Fruit fly (Drosophila melanogaster) whole organism, adult: ENCODE data around the gene Apc2.
A peak's percentile ranks its signal among the peaks of the same experiment; 100 is the strongest.

Experiments
- CG11617 ChIP-seq: fragments of 200-800 bp; sonication (Bioruptor generic); optimal IDR thresholded peaks from 2 replicates; lab custom pipeline; 2017; ENCODE audit warnings: mild to moderate bottlenecking, missing biosample characterization, missing genetic modification reagents, missing genetic modification characterization
- CG12768 ChIP-seq: fragments of 200-800 bp; sonication (Bioruptor generic); optimal IDR thresholded peaks from 2 replicates; lab custom pipeline; 2017; ENCODE audit warnings: missing biosample characterization, missing genetic modification characterization, mild to moderate bottlenecking, moderate library complexity, missing genetic modification reagents
- CG14711 ChIP-seq: fragments of 200-800 bp; sonication (Bioruptor generic); optimal IDR thresholded peaks from 2 replicates; lab custom pipeline; 2018; ENCODE audit warnings: missing biosample characterization, mild to moderate bottlenecking, missing genetic modification characterization, moderate library complexity
- CG1620 ChIP-seq: fragments of 200-800 bp; sonication (Bioruptor generic); optimal IDR thresholded peaks from 2 replicates; lab custom pipeline; 2016; ENCODE audit warnings: missing biosample characterization, missing genetic modification characterization
- CG33017 ChIP-seq: fragments of 200-800 bp; sonication (Bioruptor generic); optimal IDR thresholded peaks from 2 replicates; lab custom pipeline; 2018; ENCODE audit warnings: missing biosample characterization, mild to moderate bottlenecking, missing genetic modification characterization, moderate library complexity
- CG5204 ChIP-seq: fragments of 200-800 bp; sonication (Bioruptor generic); optimal IDR thresholded peaks from 2 replicates; lab custom pipeline; 2016; ENCODE audit warnings: missing biosample characterization, missing genetic modification characterization
- CG7045 ChIP-seq: fragments of 200-800 bp; sonication (Bioruptor generic); optimal IDR thresholded peaks from 2 replicates; lab custom pipeline; 2017; ENCODE audit warnings: missing biosample characterization, mild to moderate bottlenecking, missing genetic modification characterization
- CG7101 ChIP-seq: fragments of 200-800 bp; sonication (Bioruptor generic); optimal IDR thresholded peaks from 2 replicates; lab custom pipeline; 2018; ENCODE audit warnings: missing biosample characterization, mild to moderate bottlenecking, missing genetic modification characterization, moderate library complexity
- Clk ChIP-seq: fragments of 200-800 bp; sonication (Bioruptor generic); optimal IDR thresholded peaks from 2 replicates; lab custom pipeline; 2017; ENCODE audit warnings: missing biosample characterization, missing genetic modification characterization
- Crg-1 ChIP-seq: fragments of 200-800 bp; sonication (Bioruptor generic); optimal IDR thresholded peaks from 2 replicates; lab custom pipeline; 2016; ENCODE audit warnings: missing biosample characterization, missing genetic modification characterization
- Hr96 ChIP-seq: fragments of 200-800 bp; sonication (Bioruptor generic); optimal IDR thresholded peaks from 2 replicates; lab custom pipeline; 2016; ENCODE audit warnings: missing biosample characterization, missing genetic modification characterization
- Mnt ChIP-seq: fragments of 200-800 bp; sonication (Bioruptor generic); optimal IDR thresholded peaks from 2 replicates; lab custom pipeline; 2016; ENCODE audit warnings: missing biosample characterization, mild to moderate bottlenecking, missing genetic modification characterization
- bab1 ChIP-seq: fragments of 200-800 bp; sonication (Bioruptor generic); optimal IDR thresholded peaks from 3 replicates; lab custom pipeline; 2019; ENCODE audit warnings: missing biosample characterization, mild to moderate bottlenecking, missing genetic modification characterization, moderate library complexity
- cic ChIP-seq: fragments of 200-800 bp; sonication (Bioruptor generic); optimal IDR thresholded peaks from 2 replicates; lab custom pipeline; 2017; ENCODE audit warnings: missing biosample characterization, mild to moderate bottlenecking, missing genetic modification characterization, moderate library complexity
- cnc ChIP-seq, 2 experiments: fragments of >200 bp; optimal IDR thresholded peaks; 2 replicates each; lab custom pipeline; 2017
- kay ChIP-seq: fragments of 200-800 bp; sonication (Bioruptor generic); peaks from one replicate; lab custom pipeline; 2016; ENCODE audit warnings: missing biosample characterization, missing genetic modification characterization, borderline replicate concordance
- ovo ChIP-seq: fragments of 200-800 bp; sonication (Bioruptor generic); optimal IDR thresholded peaks from 2 replicates; lab custom pipeline; 2016; ENCODE audit warnings: missing biosample characterization, missing genetic modification characterization
- pad ChIP-seq: fragments of 200-800 bp; sonication (Bioruptor generic); optimal IDR thresholded peaks from 3 replicates; lab custom pipeline; 2017; ENCODE audit warnings: missing biosample characterization, missing genetic modification characterization, mild to moderate bottlenecking, moderate library complexity, missing genetic modification reagents
- tj ChIP-seq: fragments of 200-800 bp; sonication (Bioruptor generic); optimal IDR thresholded peaks from 3 replicates; lab custom pipeline; 2017; ENCODE audit warnings: missing biosample characterization, mild to moderate bottlenecking, missing genetic modification characterization, moderate library complexity
- toe ChIP-seq: fragments of 200-800 bp; sonication (Bioruptor generic); optimal IDR thresholded peaks from 2 replicates; lab custom pipeline; 2016; ENCODE audit warnings: missing biosample characterization, missing genetic modification characterization

Apc2 gene

dm6 chr3R:24130080-24130479, 33.7 kb upstream of the Apc2 start, which contains the start of the genes GatB and Tsc1:
GatB (minus strand) TSS chr3R:24130255.
Tsc1 (plus strand) TSS chr3R:24130307.
- no peak for TF ChIP-seq CG7101
- peak; percentile 21 for TF ChIP-seq tj (GFP tag; lab: Kevin White, UChicago)
- no peak for TF ChIP-seq pad
- no peak for TF ChIP-seq CG1620 (GFP tag; lab: Kevin White, UChicago)
- peak; percentile 62 for TF ChIP-seq bab1
- TF ChIP-seq Mnt (GFP tag; lab: Kevin White, UChicago), result no peak
- TF ChIP-seq Hr96, result no peak
- no peak for TF ChIP-seq Crg-1 (GFP tag; lab: Kevin White, UChicago)
- TF ChIP-seq CG7045 (GFP tag; lab: Kevin White, UChicago), result no peak
- no peak for TF ChIP-seq CG12768
- TF ChIP-seq ovo (GFP tag; lab: Kevin White, UChicago), result no peak
- TF ChIP-seq CG5204 (GFP tag; lab: Kevin White, UChicago), result no peak
- TF ChIP-seq kay (GFP tag; lab: Kevin White, UChicago), result no peak
- TF ChIP-seq cic (GFP tag; lab: Kevin White, UChicago), result peak; percentile 14

DNA sequence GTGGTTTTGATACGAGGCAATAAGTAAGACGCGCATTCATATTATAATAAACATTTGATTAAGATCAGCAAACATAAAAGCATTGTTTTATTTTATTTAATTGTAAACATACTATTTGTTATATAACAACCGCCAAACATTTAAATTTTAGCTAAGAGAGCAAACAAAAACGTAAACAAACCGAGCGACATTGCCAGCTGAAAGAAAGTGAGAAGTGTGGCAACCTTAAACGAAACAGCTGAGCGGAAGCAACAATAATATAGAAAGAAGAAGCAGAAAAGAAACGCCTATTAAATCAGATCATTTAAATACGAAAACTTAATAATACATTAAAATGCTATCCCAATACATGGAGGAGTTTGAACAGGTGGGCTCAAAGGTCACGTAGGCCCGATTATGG, 29.2 kb upstream of the Apc2 start, which contains the start of gene Sec10:
Gene Sec10 (plus strand): TSS at position 252 of the 400 bp plus-strand sequence.
- TF ChIP-seq CG33017 (tag; lab: Kevin White, UChicago) (peak; percentile 7), bab1 (peak; percentile 58), CG7101 (peak; percentile 23), cnc (optimal IDR thresholded peaks at IDR 0.05; lab: Kevin White, UChicago) (no peak)

- TF ChIP-seq kay (GFP tag; lab: Kevin White, UChicago) (peak; percentile 4), tj (GFP tag; lab: Kevin White, UChicago) (no peak), cic (GFP tag; lab: Kevin White, UChicago) (peak; percentile 15), pad (no peak), CG12768 (peak; percentile 1)
Observed at dm6 chr3R:24137311-24137945, 26.3 kb upstream of the Apc2 start, which contains the start of gene Npc2f. Npc2f (plus strand) TSS chr3R:24137895.

dm6 chr3R:24138478-24139455, 25.0 kb upstream of the Apc2 start:
- TF ChIP-seq CG14711 (tag; lab: Kevin White, UChicago) (no peak), cic (GFP tag; lab: Kevin White, UChicago) (peak; percentile 54)

DNA sequence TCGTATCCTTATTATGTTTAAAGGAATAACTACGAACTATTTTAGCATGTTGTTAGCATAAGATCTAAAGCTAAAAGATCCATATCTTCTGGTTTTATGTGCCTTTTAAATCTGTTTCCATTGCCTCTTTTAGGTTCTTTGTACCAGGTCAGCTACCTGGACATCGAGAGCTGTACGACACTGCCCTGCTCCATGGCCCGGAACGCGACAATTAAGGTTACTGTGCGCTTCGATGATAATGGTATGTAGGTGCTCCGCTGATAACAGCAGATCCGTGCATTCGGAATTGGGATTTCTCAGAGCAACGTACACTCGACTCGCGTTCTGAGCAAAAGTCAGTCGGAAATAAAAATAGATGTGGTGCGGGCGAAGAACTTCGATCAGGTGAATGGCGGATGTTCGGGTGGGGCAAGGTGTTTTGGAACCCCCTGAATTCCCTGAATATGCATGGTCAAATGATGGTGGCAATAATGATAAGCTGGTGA, 24.1 kb upstream of the Apc2 start:
- TF ChIP-seq CG12768, result no peak
- TF ChIP-seq cic (GFP tag; lab: Kevin White, UChicago), result no peak
- TF ChIP-seq CG14711 (tag; lab: Kevin White, UChicago), result no peak
- TF ChIP-seq pad, result no peak

- TF ChIP-seq CG7101 (peak; percentile 93), toe (GFP tag; lab: Kevin White, UChicago) (peak; percentile 24), Mnt (GFP tag; lab: Kevin White, UChicago) (peak; percentile 56), CG1620 (GFP tag; lab: Kevin White, UChicago) (peak; percentile 45), Hr96 (peak; percentile 45), CG14711 (tag; lab: Kevin White, UChicago) (peak; percentile 88), ovo (GFP tag; lab: Kevin White, UChicago) (peak; percentile 23), CG12768 (peak; percentile 86), CG33017 (tag; lab: Kevin White, UChicago) (peak; percentile 92), CG7045 (GFP tag; lab: Kevin White, UChicago) (peak; percentile 67), Clk (GFP tag; lab: Kevin White, UChicago) (peak; percentile 51), cnc (optimal IDR thresholded peaks at IDR 0.05; lab: Kevin White, UChicago) (no peak), Crg-1 (GFP tag; lab: Kevin White, UChicago) (peak; percentile 67), bab1 (peak; percentile 97), tj (GFP tag; lab: Kevin White, UChicago) (peak; percentile 88), pad (peak; percentile 85), kay (GFP tag; lab: Kevin White, UChicago) (peak; percentile 18), CG5204 (GFP tag; lab: Kevin White, UChicago) (no peak), cic (GFP tag; lab: Kevin White, UChicago) (peak; percentile 43), CG11617 (peak; percentile 92)
Observed at dm6 chr3R:24141013-24141592, 22.7 kb upstream of the Apc2 start, which contains the start of gene Kal1. Kal1 (plus strand) TSS chr3R:24141395.
